Worm (Caenorhabditis elegans): Measurements from ENCODE around the gene acl-12.

Gene acl-12

ce11 chrX:7397935-7398334 lies 44.4 kb downstream of the acl-12 start, which contains the start of gene C10A4.13:
Gene C10A4.13 (minus strand): TSS chrX:7398035.
- TF ChIP-seq nhr-12 (tag; optimal IDR thresholded peaks at IDR 0.05) (no peak), unc-62 (GFP tag; optimal IDR thresholded peaks at IDR 0.05) (no peak), rnt-1 (tag; optimal IDR thresholded peaks at IDR 0.05) (no peak), egl-27 (tag; optimal IDR thresholded peaks at IDR 0.05) (no peak), hpl-2 (GFP tag; optimal IDR thresholded peaks at IDR 0.05) (no peak), zag-1 (tag; optimal IDR thresholded peaks at IDR 0.05) (no peak), zip-4 (GFP tag; optimal IDR thresholded peaks at IDR 0.05) (no peak)

DNA sequence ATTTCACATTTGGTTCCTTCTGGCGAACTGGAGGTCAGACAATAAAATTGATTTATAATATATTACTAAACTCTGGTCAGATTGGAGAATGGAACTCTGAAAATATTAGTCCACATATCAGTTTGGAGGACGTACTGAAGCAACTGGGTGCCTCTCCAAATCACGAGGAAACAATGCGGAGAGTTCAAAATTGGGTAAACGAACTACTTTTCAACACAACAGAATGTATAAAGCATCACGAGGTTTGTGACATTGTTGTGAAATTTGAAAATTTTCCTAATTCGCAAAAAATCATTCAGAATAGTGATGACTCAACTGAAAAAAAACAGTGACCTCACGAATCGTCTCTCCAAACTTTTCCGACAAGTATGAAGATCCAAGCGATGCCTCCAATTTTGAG lies 49.2 kb downstream of the acl-12 start, which contains the start of gene gad-2:
TSS of gene gad-2 (plus strand) at position 301 of the 400 bp plus-strand sequence.
- TF ChIP-seq lin-39 (tag; optimal IDR thresholded peaks at IDR 0.05) (no peak), nhr-84 (tag; optimal IDR thresholded peaks at IDR 0.05) (no peak)

ce11 chrX:7390270-7390669 lies 52.1 kb downstream of the acl-12 start, which contains the start of gene C10A4.6:
Gene C10A4.6 (plus strand): TSS chrX:7390570.
- TF ChIP-seq dpl-1 (GFP tag; optimal IDR thresholded peaks at IDR 0.05) (no peak), F16B12.6 (tag; optimal IDR thresholded peaks at IDR 0.05) (no peak), C16A3.4 (tag; optimal IDR thresholded peaks at IDR 0.05) (no peak), dsc-1 (tag; optimal IDR thresholded peaks at IDR 0.05) (no peak), nhr-20 (tag; optimal IDR thresholded peaks at IDR 0.05) (no peak), elt-2 (tag; optimal IDR thresholded peaks at IDR 0.05) (no peak), nhr-237 (tag; optimal IDR thresholded peaks at IDR 0.05) (no peak), nhr-77 (tag; optimal IDR thresholded peaks at IDR 0.05) (no peak), ceh-90 (tag; optimal IDR thresholded peaks at IDR 0.05) (no peak), lir-3 (tag; optimal IDR thresholded peaks at IDR 0.05; ENCODE audit: poor library complexity) (no peak), ama-1 (optimal IDR thresholded peaks at IDR 0.05) (no peak), tbx-2 (tag; optimal IDR thresholded peaks at IDR 0.05) (no peak), mep-1 (tag; optimal IDR thresholded peaks at IDR 0.05) (no peak), unc-30 (tag; optimal IDR thresholded peaks at IDR 0.05) (no peak), ceh-88 (GFP tag; IDR thresholded peaks at IDR 0.05) (no peak), C04F5.9 (tag; optimal IDR thresholded peaks at IDR 0.05) (no peak), unc-62 (GFP tag; optimal IDR thresholded peaks at IDR 0.05) (no peak), nhr-12 (tag; optimal IDR thresholded peaks at IDR 0.05) (no peak), unc-130 (tag; optimal IDR thresholded peaks at IDR 0.05) (no peak)
